Worm (Caenorhabditis elegans) whole organism, L3 larva: ENCODE data around the gene phat-3.

Experiments
- ceh-16 ChIP-seq: sonication (generic microtip); optimal IDR thresholded peaks from 2 replicates; lab custom pipeline; 2017; ENCODE audit warnings: missing biosample characterization, missing genetic modification characterization
- ceh-28 ChIP-seq: fragments of 150-350 bp; optimal IDR thresholded peaks from 2 replicates; lab custom pipeline; 2014; ENCODE audit warnings: missing biosample characterization, missing genetic modification reagents, missing genetic modification characterization
- ceh-82 ChIP-seq: fragments of 150-350 bp; optimal IDR thresholded peaks from 2 replicates; lab custom pipeline; 2014; ENCODE audit warnings: missing biosample characterization, missing genetic modification characterization
- ceh-9 ChIP-seq: sonication (generic microtip); optimal IDR thresholded peaks from 2 replicates; lab custom pipeline; 2018; ENCODE audit warnings: missing biosample characterization, missing genetic modification characterization
- daf-12 ChIP-seq: fragments of 150-350 bp; optimal IDR thresholded peaks from 2 replicates; lab custom pipeline; 2014; ENCODE audit warnings: missing biosample characterization, missing genetic modification reagents, missing genetic modification characterization
- egl-27 ChIP-seq: sonication (generic microtip); optimal IDR thresholded peaks from 4 replicates; lab custom pipeline; 2017; ENCODE audit warnings: missing biosample characterization, missing genetic modification reagents, missing genetic modification characterization
- elt-1 ChIP-seq: fragments of 150-350 bp; optimal IDR thresholded peaks from 2 replicates; lab custom pipeline; 2014; ENCODE audit warnings: missing biosample characterization, missing genetic modification characterization
- elt-2 ChIP-seq: sonication (generic microtip); optimal IDR thresholded peaks from 2 replicates; lab custom pipeline; 2016; ENCODE audit warnings: missing genetic modification reagents, mild to moderate bottlenecking, missing genetic modification characterization, missing compliant biosample characterization
- elt-3 ChIP-seq, 3 experiments: fragments of 150-350 bp in 1 of 3; sonication (generic microtip) in 2 of 3; optimal IDR thresholded peaks; 2 replicates in 2 of 3; 4 replicates in 1 of 3; lab custom pipeline; 2014 to 2017; ENCODE audit warnings: missing biosample characterization in 3 of 3, missing genetic modification characterization in 3 of 3
- fkh-10 ChIP-seq: sonication (generic microtip); optimal IDR thresholded peaks from 2 replicates; lab custom pipeline; 2017; ENCODE audit warnings: missing biosample characterization, missing genetic modification reagents, missing genetic modification characterization
- fkh-2 ChIP-seq: fragments of 150-350 bp; optimal IDR thresholded peaks from 2 replicates; lab custom pipeline; 2014; ENCODE audit warnings: missing biosample characterization, missing genetic modification reagents, missing genetic modification characterization
- hmg-11 ChIP-seq: sonication (generic microtip); optimal IDR thresholded peaks from 2 replicates; lab custom pipeline; 2016; ENCODE audit warnings: missing genetic modification characterization, missing compliant biosample characterization
- jun-1 ChIP-seq: fragments of 150-350 bp; optimal IDR thresholded peaks from 2 replicates; lab custom pipeline; 2014; ENCODE audit warnings: missing biosample characterization, missing genetic modification reagents, missing genetic modification characterization
- lin-15B ChIP-seq: fragments of 150-350 bp; optimal IDR thresholded peaks from 2 replicates; lab custom pipeline; 2014; ENCODE audit warnings: missing biosample characterization, missing genetic modification characterization
- lin-39 ChIP-seq: fragments of 150-350 bp; optimal IDR thresholded peaks from 2 replicates; lab custom pipeline; 2018; ENCODE audit warnings: missing biosample characterization, missing genetic modification reagents, missing genetic modification characterization
- lsy-12 ChIP-seq: sonication (generic microtip); optimal IDR thresholded peaks from 2 replicates; lab custom pipeline; 2016; ENCODE audit warnings: mild to moderate bottlenecking, missing genetic modification characterization, missing compliant biosample characterization
- mdl-1 ChIP-seq: fragments of 150-350 bp; optimal IDR thresholded peaks from 2 replicates; lab custom pipeline; 2014; ENCODE audit warnings: missing biosample characterization, missing genetic modification characterization
- mml-1 ChIP-seq: fragments of 150-350 bp; sonication (generic microtip); optimal IDR thresholded peaks from 3 replicates; lab custom pipeline; 2014; ENCODE audit warnings: missing biosample characterization, missing genetic modification characterization
- nfya-1 ChIP-seq: sonication (generic microtip); optimal IDR thresholded peaks from 2 replicates; lab custom pipeline; 2017; ENCODE audit warnings: missing genetic modification characterization, mild to moderate bottlenecking, missing compliant biosample characterization, antibody characterized with exemption, moderate library complexity; ENCODE audit not compliant: insufficient read depth
- nhr-11 ChIP-seq: fragments of 150-350 bp; optimal IDR thresholded peaks from 2 replicates; lab custom pipeline; 2014; ENCODE audit warnings: missing biosample characterization, missing genetic modification characterization
- nhr-12 ChIP-seq: fragments of 150-350 bp; optimal IDR thresholded peaks from 2 replicates; lab custom pipeline; 2014; ENCODE audit warnings: missing biosample characterization, missing genetic modification characterization
- nhr-43 ChIP-seq: sonication (generic microtip); optimal IDR thresholded peaks from 2 replicates; lab custom pipeline; 2016; ENCODE audit warnings: mild to moderate bottlenecking, missing genetic modification characterization, missing compliant biosample characterization; ENCODE audit not compliant: poor library complexity, severe bottlenecking
- nhr-67 ChIP-seq: fragments of 150-350 bp; optimal IDR thresholded peaks from 2 replicates; lab custom pipeline; 2014; ENCODE audit warnings: missing biosample characterization, missing genetic modification characterization
- nhr-76 ChIP-seq: fragments of 150-350 bp; sonication (generic microtip); optimal IDR thresholded peaks from 5 replicates; lab custom pipeline; 2014; ENCODE audit warnings: missing biosample characterization, missing genetic modification characterization
- nhr-77 ChIP-seq: fragments of 150-350 bp; optimal IDR thresholded peaks from 2 replicates; lab custom pipeline; 2014; ENCODE audit warnings: missing biosample characterization, missing genetic modification characterization
- pha-4 ChIP-seq: fragments of 150-350 bp; optimal IDR thresholded peaks from 2 replicates; lab custom pipeline; 2014; ENCODE audit warnings: missing biosample characterization, missing genetic modification reagents, missing genetic modification characterization
- pqm-1 ChIP-seq: fragments of 150-350 bp; optimal IDR thresholded peaks from 2 replicates; lab custom pipeline; 2017; ENCODE audit warnings: missing biosample characterization, missing genetic modification characterization, inconsistent platforms
- snpc-4 ChIP-seq: fragments of 150-350 bp; optimal IDR thresholded peaks from 2 replicates; lab custom pipeline; 2014; ENCODE audit warnings: missing biosample characterization, missing genetic modification characterization
- unc-39 ChIP-seq: sonication (generic microtip); optimal IDR thresholded peaks from 4 replicates; lab custom pipeline; 2017; ENCODE audit warnings: missing biosample characterization, missing genetic modification characterization
- zag-1 ChIP-seq: fragments of 150-350 bp; optimal IDR thresholded peaks from 2 replicates; lab custom pipeline; 2014; ENCODE audit warnings: missing biosample characterization, missing genetic modification characterization
- ztf-11 ChIP-seq: fragments of 150-350 bp; optimal IDR thresholded peaks from 2 replicates; lab custom pipeline; 2014; ENCODE audit warnings: missing biosample characterization, missing genetic modification characterization
- ztf-4 ChIP-seq: fragments of 150-350 bp; optimal IDR thresholded peaks from 2 replicates; lab custom pipeline; 2014; ENCODE audit warnings: missing biosample characterization, missing genetic modification characterization

The phat-3 gene

DNA sequence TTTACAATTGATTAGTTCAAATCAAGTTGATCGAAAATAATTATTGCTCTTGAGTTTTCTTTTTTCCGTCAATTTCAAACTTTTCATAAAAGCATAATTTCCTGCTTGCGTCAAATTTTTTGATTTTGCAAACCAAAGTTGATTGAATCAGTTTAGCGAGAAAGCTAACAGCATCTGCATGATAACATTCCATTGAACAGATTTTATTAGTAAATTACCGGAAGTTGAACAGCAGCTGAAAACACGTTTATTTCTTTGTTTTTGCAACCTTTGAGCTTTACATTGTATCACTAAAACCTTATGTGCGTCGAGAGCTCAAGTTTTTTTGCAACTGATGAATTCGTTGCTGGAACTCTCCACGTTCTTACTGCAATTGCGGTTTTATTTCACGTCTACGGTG lies 3.8 kb downstream of the phat-3 start, which contains the start of gene srh-169:
srh-169 (plus strand) TSS at position 301 of the 400 bp plus-strand sequence.
- TF ChIP-seq egl-27 (tag; lab: Kevin White, UChicago) (no peak), unc-39 (tag; lab: Kevin White, UChicago) (no peak), nfya-1 (tag; lab: Kevin White, UChicago) (no peak), snpc-4 (tag; lab: Kevin White, UChicago) (no peak), ceh-16 (tag; lab: Kevin White, UChicago) (no peak), ztf-4 (tag; lab: Kevin White, UChicago) (no peak), ceh-28 (tag; lab: Kevin White, UChicago) (no peak), nhr-67 (no peak), nhr-11 (tag; lab: Kevin White, UChicago) (no peak), lsy-12 (tag; lab: Kevin White, UChicago) (no peak), nhr-76 (tag; lab: Kevin White, UChicago) (no peak), fkh-2 (tag; lab: Kevin White, UChicago) (no peak), jun-1 (tag; lab: Kevin White, UChicago) (no peak), fkh-10 (GFP tag; lab: Kevin White, UChicago) (no peak), elt-2 (no peak)
- TF ChIP-seq, all 47 proteins: peak for 0

ce11 chrV:4055025-4055424 lies 11.3 kb downstream of the phat-3 start, which contains the start of gene djr-1.2:
TSS of gene djr-1.2 (minus strand) at chrV:4055125.
- TF ChIP-seq ztf-11 (tag; lab: Kevin White, UChicago) (no peak), ceh-28 (tag; lab: Kevin White, UChicago) (no peak)

ce11 chrV:4056203-4056602 lies 12.5 kb downstream of the phat-3 start:
- TF ChIP-seq elt-1 (no peak), pha-4 (no peak), daf-12 (tag; lab: Kevin White, UChicago) (no peak), ztf-11 (tag; lab: Kevin White, UChicago) (no peak), elt-2 (no peak), mdl-1 (no peak), hmg-11 (tag; lab: Kevin White, UChicago) (no peak), nhr-77 (tag; lab: Kevin White, UChicago) (no peak), elt-3 (tag; optimal IDR thresholded peaks at IDR 0.05; lab: Kevin White, UChicago) (no peak), zag-1 (tag; lab: Kevin White, UChicago) (no peak), lin-15B (no peak), lin-39 (tag; lab: Kevin White, UChicago) (no peak), snpc-4 (tag; lab: Kevin White, UChicago) (no peak)

ce11 chrV:4063559-4064164 lies 19.9 kb downstream of the phat-3 start:
- TF ChIP-seq lin-15B = peak; percentile 4

- no peak for TF ChIP-seq ceh-82
- TF ChIP-seq hmg-11 (tag; lab: Kevin White, UChicago) = no peak
- TF ChIP-seq ceh-9 (tag; lab: Kevin White, UChicago) = no peak
Measured at ce11 chrV:4073455-4073854, 29.7 kb downstream of the phat-3 start, which contains the start of gene otpl-2. TSS of gene otpl-2 (plus strand) at chrV:4073755.

DNA sequence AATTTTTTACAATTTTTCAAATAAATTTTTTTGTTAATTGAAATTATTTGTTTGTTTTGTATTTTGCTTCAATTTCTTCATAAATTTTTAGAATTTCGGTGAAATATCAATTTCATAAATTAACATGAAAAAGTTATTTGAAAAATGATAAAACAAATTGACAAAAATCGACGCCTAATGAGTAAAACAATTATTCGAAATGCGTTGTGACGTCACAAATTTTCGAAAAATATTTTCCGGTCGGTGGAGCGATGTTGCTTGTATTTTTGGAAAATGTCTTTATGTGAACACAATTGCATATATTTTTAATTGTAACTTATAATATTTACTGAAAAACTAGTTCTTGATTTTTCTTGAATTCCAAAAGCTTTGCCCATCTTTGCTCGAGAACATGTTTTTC lies 36.8 kb downstream of the phat-3 start:
- TF ChIP-seq ztf-11 (tag; lab: Kevin White, UChicago) = no peak
- no peak for TF ChIP-seq pqm-1 (tag; lab: Kevin White, UChicago)
- TF ChIP-seq lin-15B = no peak
- TF ChIP-seq zag-1 (tag; lab: Kevin White, UChicago) = no peak
- TF ChIP-seq nhr-77 (tag; lab: Kevin White, UChicago) = no peak
- TF ChIP-seq pha-4 = no peak

DNA sequence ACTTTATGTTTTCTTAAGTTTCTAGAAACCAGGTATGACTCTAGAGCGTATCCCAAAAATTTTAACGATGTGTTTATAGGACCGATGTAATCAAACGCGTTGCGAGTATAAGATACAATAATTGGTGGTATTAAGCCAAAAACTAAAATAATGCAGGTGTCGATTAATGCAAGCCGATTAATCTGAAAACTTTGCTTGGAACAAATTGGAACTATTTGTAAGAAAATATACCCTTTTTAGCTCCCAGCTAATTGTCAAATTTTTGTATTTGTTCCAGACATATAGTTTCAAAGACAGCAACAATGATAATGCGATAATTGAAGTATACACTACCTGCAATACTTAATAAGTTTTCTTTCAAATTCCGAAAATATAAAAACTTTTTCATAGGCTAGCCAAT lies 37.6 kb downstream of the phat-3 start, which contains the start of gene srh-211:
srh-211 (minus strand) TSS at position 101 of the 400 bp plus-strand sequence.
- TF ChIP-seq ceh-16 (tag; lab: Kevin White, UChicago) (no peak), snpc-4 (tag; lab: Kevin White, UChicago) (no peak), pha-4 (no peak), ceh-28 (tag; lab: Kevin White, UChicago) (no peak), mml-1 (tag; lab: Kevin White, UChicago) (no peak), zag-1 (tag; lab: Kevin White, UChicago) (no peak), nhr-12 (tag; lab: Kevin White, UChicago) (no peak), nhr-67 (no peak), nhr-43 (no peak)
